Fruit fly (Drosophila melanogaster) whole organism, embryonic: ENCODE measurements around the gene Rab9D.

Experiments
- Ada2b ChIP-seq: fragments of 200-800 bp; sonication (Bioruptor generic); IDR thresholded peaks from 2 replicates; pipeline ENCODE4 v1.3.6; 2022; ENCODE audit warnings: missing biosample characterization, missing genetic modification characterization
- Atf-2 ChIP-seq: fragments of 200-800 bp; sonication (Bioruptor generic); optimal IDR thresholded peaks from 2 replicates; lab custom pipeline; 2016; ENCODE audit warnings: missing biosample characterization, missing genetic modification characterization
- B-H1 ChIP-seq: fragments of 200-800 bp; sonication (Bioruptor generic); IDR thresholded peaks from 3 replicates; pipeline ENCODE4 v1.3.6; 2022; ENCODE audit warnings: missing biosample characterization, missing genetic modification characterization
- Bteb2 ChIP-seq: fragments of 200-800 bp; sonication (Bioruptor generic); optimal IDR thresholded peaks from 2 replicates; lab custom pipeline; 2016; ENCODE audit warnings: missing biosample characterization, missing genetic modification characterization
- C15 ChIP-seq: fragments of 200-800 bp; sonication (Bioruptor generic); IDR thresholded peaks from 3 replicates; pipeline ENCODE4 v1.3.6; 2022; ENCODE audit warnings: missing biosample characterization, missing genetic modification characterization
- CG10959 ChIP-seq: fragments of 200-800 bp; sonication (Bioruptor generic); IDR thresholded peaks from 2 replicates; pipeline ENCODE4 v1.3.6; 2022; ENCODE audit warnings: missing biosample characterization, missing genetic modification characterization
- CG11504 ChIP-seq: fragments of 200-800 bp; sonication (Bioruptor generic); optimal IDR thresholded peaks from 3 replicates; lab custom pipeline; 2019; ENCODE audit warnings: missing biosample characterization, mild to moderate bottlenecking, missing genetic modification characterization, moderate library complexity
- CG12391 ChIP-seq: fragments of 200-800 bp; sonication (Bioruptor generic); optimal IDR thresholded peaks from 3 replicates; lab custom pipeline; 2018; ENCODE audit warnings: missing biosample characterization, mild to moderate bottlenecking, missing genetic modification characterization, moderate library complexity
- CG13775 ChIP-seq: fragments of 200-800 bp; sonication (Bioruptor generic); optimal IDR thresholded peaks from 3 replicates; lab custom pipeline; 2017; ENCODE audit warnings: missing biosample characterization, mild to moderate bottlenecking, missing genetic modification characterization
- CG1832 ChIP-seq: fragments of 200-800 bp; sonication (Bioruptor generic); optimal IDR thresholded peaks from 2 replicates; lab custom pipeline; 2017; ENCODE audit warnings: missing biosample characterization, mild to moderate bottlenecking, missing genetic modification characterization, inconsistent platforms
- CG2120 ChIP-seq: fragments of 200-800 bp; sonication (Bioruptor generic); optimal IDR thresholded peaks from 3 replicates; lab custom pipeline; 2016; ENCODE audit warnings: missing biosample characterization, missing genetic modification characterization
- CG2199 ChIP-seq: fragments of 200-800 bp; sonication (Bioruptor generic); IDR thresholded peaks from 3 replicates; pipeline ENCODE4 v1.3.6; 2022; ENCODE audit warnings: missing biosample characterization, missing genetic modification characterization
- CG2678 ChIP-seq: fragments of 200-800 bp; sonication (Bioruptor generic); optimal IDR thresholded peaks from 3 replicates; lab custom pipeline; 2019; ENCODE audit warnings: missing biosample characterization, mild to moderate bottlenecking, missing genetic modification characterization, moderate library complexity
- CG32767 ChIP-seq: fragments of 200-800 bp; sonication (Bioruptor generic); IDR thresholded peaks from 2 replicates; pipeline ENCODE4 v1.3.6; 2022; ENCODE audit warnings: missing biosample characterization, missing genetic modification characterization
- CG3407 ChIP-seq: fragments of 200-800 bp; sonication (Bioruptor generic); optimal IDR thresholded peaks from 2 replicates; lab custom pipeline; 2018; ENCODE audit warnings: missing biosample characterization, mild to moderate bottlenecking, missing genetic modification characterization
- CG4360 ChIP-seq: fragments of 200-800 bp; sonication (Bioruptor generic); IDR thresholded peaks from 2 replicates; pipeline ENCODE4 v1.3.6; 2022; ENCODE audit warnings: missing biosample characterization, missing genetic modification characterization
- CG4617 ChIP-seq: fragments of 200-800 bp; sonication (Bioruptor generic); optimal IDR thresholded peaks from 3 replicates; lab custom pipeline; 2016; ENCODE audit warnings: missing biosample characterization, missing genetic modification characterization, borderline replicate concordance
- CG4730 ChIP-seq: fragments of 200-800 bp; sonication (Bioruptor generic); IDR thresholded peaks from 2 replicates; pipeline ENCODE4 v1.3.6; 2022; ENCODE audit warnings: missing biosample characterization, missing genetic modification characterization
- CG6683 ChIP-seq: fragments of 200-800 bp; sonication (Bioruptor generic); optimal IDR thresholded peaks from 2 replicates; lab custom pipeline; 2017; ENCODE audit warnings: missing biosample characterization, mild to moderate bottlenecking, missing genetic modification characterization, missing genetic modification reagents
- CG9609 ChIP-seq: fragments of 200-800 bp; sonication (Bioruptor generic); optimal IDR thresholded peaks from 3 replicates; lab custom pipeline; 2016; ENCODE audit warnings: missing biosample characterization, missing genetic modification characterization
- CTCF ChIP-seq: fragments of 200-800 bp; sonication (Bioruptor generic); optimal IDR thresholded peaks from 2 replicates; lab custom pipeline; 2017; ENCODE audit warnings: missing biosample characterization, mild to moderate bottlenecking, missing genetic modification characterization, moderate library complexity
- Chrac-16 ChIP-seq: fragments of 200-800 bp; sonication (Bioruptor generic); optimal IDR thresholded peaks from 3 replicates; lab custom pipeline; 2016; ENCODE audit warnings: missing biosample characterization, missing genetic modification characterization
- D19B ChIP-seq: fragments of 200-800 bp; sonication (Bioruptor generic); optimal IDR thresholded peaks from 2 replicates; lab custom pipeline; 2017; ENCODE audit warnings: missing biosample characterization, mild to moderate bottlenecking, missing genetic modification characterization
- Dref ChIP-seq: fragments of 200-800 bp; sonication (Bioruptor generic); IDR thresholded peaks from 2 replicates; pipeline ENCODE4 v1.3.6; 2022; ENCODE audit warnings: missing biosample characterization, missing genetic modification characterization
- Drgx ChIP-seq: fragments of 200-800 bp; sonication (Bioruptor generic); IDR thresholded peaks from 2 replicates; pipeline ENCODE4 v1.3.6; 2022; ENCODE audit warnings: missing biosample characterization, missing genetic modification characterization
- E2f1 ChIP-seq: fragments of 200-800 bp; sonication (Bioruptor generic); IDR thresholded peaks from 2 replicates; pipeline ENCODE4 v1.3.6; 2022; ENCODE audit warnings: missing biosample characterization, missing genetic modification characterization
- Hr51 ChIP-seq, 2 experiments: fragments of 200-800 bp; sonication (Bioruptor generic); optimal IDR thresholded peaks; 2 replicates in 1 of 2; 3 replicates in 1 of 2; lab custom pipeline; 2016 to 2018; ENCODE audit warnings: missing biosample characterization in 2 of 2, missing genetic modification characterization in 2 of 2, mild to moderate bottlenecking in 1 of 2, moderate library complexity in 1 of 2
- Max ChIP-seq: fragments of 200-800 bp; sonication (Bioruptor generic); optimal IDR thresholded peaks from 2 replicates; lab custom pipeline; 2016; ENCODE audit warnings: missing biosample characterization, mild to moderate bottlenecking, missing genetic modification characterization
- NC2α ChIP-seq: fragments of 200-800 bp; sonication (Bioruptor generic); optimal IDR thresholded peaks from 2 replicates; lab custom pipeline; 2016; ENCODE audit warnings: missing biosample characterization, missing genetic modification characterization
- NC2β ChIP-seq: fragments of 200-800 bp; sonication (Bioruptor generic); optimal IDR thresholded peaks from 2 replicates; lab custom pipeline; 2016; ENCODE audit warnings: missing biosample characterization, missing genetic modification characterization
- Poxn ChIP-seq: fragments of 200-800 bp; sonication (Bioruptor generic); IDR thresholded peaks from 2 replicates; pipeline ENCODE4 v1.3.6; 2022; ENCODE audit warnings: missing biosample characterization, missing genetic modification characterization
- Ptx1 ChIP-seq: fragments of 200-800 bp; sonication (Bioruptor generic); IDR thresholded peaks from 2 replicates; pipeline ENCODE4 v1.3.6; 2022; ENCODE audit warnings: missing biosample characterization, missing genetic modification characterization
- Rx ChIP-seq: fragments of 200-800 bp; sonication (Bioruptor generic); IDR thresholded peaks from 2 replicates; pipeline ENCODE4 v1.3.6; 2022; ENCODE audit warnings: missing biosample characterization, missing genetic modification characterization
- Side ChIP-seq: fragments of 200-800 bp; sonication (Bioruptor generic); optimal IDR thresholded peaks from 2 replicates; lab custom pipeline; 2016; ENCODE audit warnings: missing biosample characterization, missing genetic modification characterization
- Sry-δ ChIP-seq: fragments of 200-800 bp; sonication (Bioruptor generic); optimal IDR thresholded peaks from 2 replicates; lab custom pipeline; 2016; ENCODE audit warnings: missing biosample characterization, missing genetic modification characterization
- bsh ChIP-seq, 2 experiments: fragments of 200-800 bp; sonication (Bioruptor generic); optimal IDR thresholded peaks; 2 replicates each; lab custom pipeline; 2017 to 2018; ENCODE audit warnings: mild to moderate bottlenecking in 2 of 2, missing biosample characterization in 2 of 2, missing genetic modification characterization in 2 of 2, moderate library complexity in 1 of 2
- btn ChIP-seq: fragments of 200-800 bp; sonication (Bioruptor generic); optimal IDR thresholded peaks from 2 replicates; lab custom pipeline; 2016; ENCODE audit warnings: missing biosample characterization, missing genetic modification characterization
- caup ChIP-seq: fragments of 200-800 bp; sonication (Bioruptor generic); optimal IDR thresholded peaks from 3 replicates; lab custom pipeline; 2017; ENCODE audit warnings: missing biosample characterization, mild to moderate bottlenecking, missing genetic modification characterization, moderate library complexity; ENCODE audit not compliant: severe bottlenecking
- cg ChIP-seq: fragments of 200-800 bp; sonication (Bioruptor generic); optimal IDR thresholded peaks from 3 replicates; lab custom pipeline; 2019; ENCODE audit warnings: missing biosample characterization, mild to moderate bottlenecking, missing genetic modification characterization, moderate library complexity
- da ChIP-seq: fragments of 200-800 bp; sonication (Bioruptor generic); optimal IDR thresholded peaks from 2 replicates; lab custom pipeline; 2016; ENCODE audit warnings: missing biosample characterization, missing genetic modification characterization
- dmrt11E ChIP-seq: fragments of 200-800 bp; sonication (Bioruptor generic); optimal IDR thresholded peaks from 3 replicates; lab custom pipeline; 2018; ENCODE audit warnings: missing biosample characterization, mild to moderate bottlenecking, missing genetic modification characterization, moderate library complexity
- gfzf ChIP-seq: fragments of 200-800 bp; sonication (Bioruptor generic); optimal IDR thresholded peaks from 2 replicates; lab custom pipeline; 2016; ENCODE audit warnings: missing biosample characterization, mild to moderate bottlenecking, missing genetic modification characterization, moderate library complexity
- her ChIP-seq: fragments of 200-800 bp; sonication (Bioruptor generic); optimal IDR thresholded peaks from 2 replicates; lab custom pipeline; 2016; ENCODE audit warnings: missing biosample characterization, missing genetic modification characterization
- jing ChIP-seq: fragments of 200-800 bp; sonication (Bioruptor generic); optimal IDR thresholded peaks from 2 replicates; lab custom pipeline; 2018; ENCODE audit warnings: missing biosample characterization, mild to moderate bottlenecking, missing genetic modification characterization
- lola ChIP-seq, 3 experiments: fragments of >200 bp in 2 of 3; fragments of 200-800 bp in 1 of 3; sonication (Bioruptor generic) in 1 of 3; optimal IDR thresholded peaks; 2 replicates each; lab custom pipeline; 2017 to 2019; ENCODE audit warnings: missing biosample characterization in 3 of 3, missing genetic modification characterization in 3 of 3, mild to moderate bottlenecking in 1 of 3, moderate library complexity in 1 of 3
- twi ChIP-seq: fragments of 200-800 bp; optimal IDR thresholded peaks from 2 replicates; lab custom pipeline; 2019; ENCODE audit warnings: missing biosample characterization, mild to moderate bottlenecking, missing genetic modification characterization, moderate library complexity
- vfl ChIP-seq: fragments of 200-800 bp; sonication (Bioruptor generic); optimal IDR thresholded peaks from 2 replicates; lab custom pipeline; 2016; ENCODE audit warnings: missing biosample characterization, missing genetic modification characterization
- wdn ChIP-seq: fragments of 200-800 bp; sonication (Bioruptor generic); IDR thresholded peaks from 2 replicates; pipeline ENCODE4 v1.3.6; 2022; ENCODE audit warnings: missing biosample characterization, missing genetic modification characterization
- zfh1 ChIP-seq: fragments of 200-800 bp; sonication (Bioruptor generic); IDR thresholded peaks from 3 replicates; pipeline ENCODE4 v1.3.6; 2022; ENCODE audit warnings: missing biosample characterization, missing genetic modification characterization

Rab9D gene

DNA sequence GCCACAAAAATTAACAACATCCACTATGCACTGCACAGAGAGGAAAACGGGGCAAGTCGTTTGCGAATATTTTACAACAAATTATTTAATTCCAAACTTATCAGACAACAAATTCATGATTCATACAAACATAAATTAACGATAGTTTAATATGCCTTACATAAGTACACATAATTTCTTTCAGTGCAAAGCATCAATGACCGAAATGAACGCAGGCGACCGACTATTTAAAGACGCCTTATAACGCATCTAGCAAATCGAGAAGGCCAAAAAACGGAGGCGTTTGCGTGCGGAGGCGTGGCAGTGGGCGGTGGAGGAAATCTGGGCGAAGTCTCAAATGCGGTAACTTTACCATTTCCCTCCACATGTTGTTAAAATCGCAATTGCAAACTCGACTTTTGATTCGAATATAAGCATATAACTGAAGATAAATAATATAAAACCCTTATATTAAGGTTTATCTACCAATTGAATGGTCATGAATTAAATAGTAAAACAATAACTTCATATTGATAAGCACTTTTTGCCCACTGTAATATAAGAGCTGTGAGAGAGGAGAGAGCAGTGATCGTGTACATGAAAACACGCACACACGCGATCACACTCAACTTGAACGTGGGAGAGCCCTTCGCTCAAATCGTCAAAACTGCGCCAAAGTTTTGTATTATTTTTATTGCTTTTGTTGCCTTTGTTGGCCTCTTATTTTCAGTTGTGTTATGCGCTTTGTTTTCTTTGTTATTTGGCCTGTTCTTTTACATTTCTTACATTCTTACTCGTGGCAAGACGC, 41.6 kb upstream of the Rab9D start (continued):
- TF ChIP-seq Bteb2 (GFP tag; lab: Kevin White, UChicago) (peak; percentile 65), B-H1 (GFP tag; lab: Robert Waterston, UW) (peak; percentile 80), btn (peak; percentile 85), CG1832 (GFP tag; lab: Kevin White, UChicago) (no peak), dmrt11E (tag; lab: Kevin White, UChicago) (peak; percentile 83), E2f1 (GFP tag; lab: Robert Waterston, UW) (peak; percentile 89), Poxn (GFP tag; lab: Robert Waterston, UW) (peak; percentile 45; the same call in 1 of the 2 replicates), CG3407 (GFP tag; lab: Kevin White, UChicago) (peak; percentile 79), Sry-δ (GFP tag; lab: Kevin White, UChicago) (peak; percentile 56), CG9609 (peak; percentile 87), vfl (GFP tag; lab: Kevin White, UChicago) (peak; percentile 57), Hr51 (GFP tag; optimal IDR thresholded peaks at IDR 0.05; lab: Kevin White, UChicago) (peak; percentile 73 to 95), CG4617 (GFP tag; lab: Kevin White, UChicago) (peak; percentile 63), lola (GFP tag; optimal IDR thresholded peaks at IDR 0.05; lab: Kevin White, UChicago) (peak in 1 of 3 experiments; percentile 89), her (GFP tag; lab: Kevin White, UChicago) (peak; percentile 70), Max (GFP tag; lab: Kevin White, UChicago) (peak; percentile 79), cg (peak; percentile 21), CG2678 (tag; lab: Kevin White, UChicago) (peak; percentile 93), CTCF (GFP tag; lab: Kevin White, UChicago) (peak; percentile 53), zfh1 (GFP tag; lab: Robert Waterston, UW) (peak; percentile 91), CG6683 (GFP tag; lab: Kevin White, UChicago) (peak; percentile 50), da (GFP tag; lab: Kevin White, UChicago) (peak; percentile 84), Dref (GFP tag; lab: Robert Waterston, UW) (no peak), CG13775 (GFP tag; lab: Kevin White, UChicago) (peak; percentile 87), Ptx1 (GFP tag; lab: Robert Waterston, UW) (peak; percentile 93), Ada2b (GFP tag; lab: Robert Waterston, UW) (peak; percentile 88), Atf-2 (GFP tag; lab: Kevin White, UChicago) (peak; percentile 86), caup (peak; percentile 62), Drgx (GFP tag; lab: Robert Waterston, UW) (peak; percentile 96), CG4360 (GFP tag; lab: Robert Waterston, UW) (peak; percentile 36; the same call in 1 of the 2 replicates), NC2α (peak; percentile 86), CG12391 (tag; lab: Kevin White, UChicago) (peak; percentile 91), Side (peak; percentile 84), Rx (GFP tag; lab: Robert Waterston, UW) (peak; percentile 88), CG2120 (GFP tag; lab: Kevin White, UChicago) (peak; percentile 68), CG4730 (GFP tag; lab: Robert Waterston, UW) (peak; percentile 83), CG32767 (GFP tag; lab: Robert Waterston, UW) (peak; percentile 86), gfzf (GFP tag; lab: Kevin White, UChicago) (peak; percentile 2), twi (tag; lab: Kevin White, UChicago) (peak; percentile 80), NC2β (GFP tag; lab: Kevin White, UChicago) (peak; percentile 73), jing (GFP tag; lab: Kevin White, UChicago) (peak; percentile 92), D19B (GFP tag; lab: Kevin White, UChicago) (peak; percentile 61), bsh (GFP tag; optimal IDR thresholded peaks at IDR 0.05; lab: Kevin White, UChicago) (peak; percentile 82 to 95), CG10959 (GFP tag; lab: Robert Waterston, UW) (peak; percentile 72), CG11504 (tag; lab: Kevin White, UChicago) (peak; percentile 94), CG2199 (GFP tag; lab: Robert Waterston, UW) (peak; percentile 90), C15 (GFP tag; lab: Robert Waterston, UW) (0 out of 3 replicates have a peak, but pooled peaks have one; percentile 43), wdn (GFP tag; lab: Robert Waterston, UW) (peak; percentile 44; the same call in 1 of the 2 replicates), Chrac-16 (GFP tag; lab: Kevin White, UChicago) (peak; percentile 84)
